Worm (Caenorhabditis elegans) whole organism, L4 larva: ENCODE measurements around the gene T22B7.8.

ENCODE experiments used
- D1046.2 ChIP-seq: fragments of 200-800 bp; sonication (Bioruptor generic); IDR thresholded peaks from 2 replicates; pipeline ENCODE4 v1.3.6; 2022; ENCODE audit warnings: missing genetic modification characterization, missing compliant biosample characterization
- R02D3.7 ChIP-seq: fragments of 150-350 bp; sonication (generic microtip); optimal IDR thresholded peaks from 3 replicates; lab custom pipeline; 2014; ENCODE audit warnings: missing biosample characterization, missing genetic modification characterization
- aly-2 ChIP-seq: sonication (generic microtip); optimal IDR thresholded peaks from 2 replicates; lab custom pipeline; 2018; ENCODE audit warnings: missing biosample characterization, missing genetic modification characterization
- ama-1 ChIP-seq: fragments of 150-350 bp; optimal IDR thresholded peaks from 2 replicates; lab custom pipeline; 2014; ENCODE audit warnings: inconsistent platforms, mixed read lengths
- ctbp-1 ChIP-seq: fragments of 200-800 bp; sonication (Bioruptor generic); IDR thresholded peaks from 2 replicates; pipeline ENCODE4 v1.3.6; 2022; ENCODE audit warnings: missing genetic modification reagents, missing genetic modification characterization, missing compliant biosample characterization
- nhr-11 ChIP-seq: fragments of 150-350 bp; optimal IDR thresholded peaks from 2 replicates; lab custom pipeline; 2014; ENCODE audit warnings: missing biosample characterization, missing genetic modification characterization
- nhr-6 ChIP-seq: fragments of 150-350 bp; optimal IDR thresholded peaks from 2 replicates; lab custom pipeline; 2014; ENCODE audit warnings: missing biosample characterization, missing genetic modification characterization
- saeg-2 ChIP-seq: fragments of 200-800 bp; sonication (Bioruptor generic); IDR thresholded peaks from 2 replicates; pipeline ENCODE4 v1.3.6; 2022; ENCODE audit warnings: missing genetic modification reagents, missing genetic modification characterization, missing compliant biosample characterization
- skn-1 ChIP-seq: fragments of 150-350 bp; optimal IDR thresholded peaks from 2 replicates; lab custom pipeline; 2014; ENCODE audit warnings: missing biosample characterization, missing genetic modification characterization
- zag-1 ChIP-seq: fragments of 150-350 bp; optimal IDR thresholded peaks from 2 replicates; lab custom pipeline; 2014; ENCODE audit warnings: missing biosample characterization, missing genetic modification characterization
- zfp-3 ChIP-seq: fragments of 200-800 bp; sonication (Bioruptor generic); conservative IDR thresholded peaks from 2 replicates; pipeline ENCODE4 v1.3.6; 2022; ENCODE audit warnings: missing genetic modification reagents, missing genetic modification characterization, missing compliant biosample characterization
- ztf-11 ChIP-seq: fragments of 150-350 bp; optimal IDR thresholded peaks from 2 replicates; lab custom pipeline; 2014; ENCODE audit warnings: missing biosample characterization, missing genetic modification characterization

ce11 chrX:5670829-5671228 is 39.1 kb downstream of the T22B7.8 start:
- TF ChIP-seq ama-1 (lab: Kevin White, UChicago) (no peak), aly-2 (tag; lab: Kevin White, UChicago) (no peak), zfp-3 (GFP tag; lab: Robert Waterston, UW) (no peak), saeg-2 (no peak), ztf-11 (tag; lab: Kevin White, UChicago) (no peak), nhr-11 (tag; lab: Kevin White, UChicago) (no peak), ctbp-1 (GFP tag; lab: Robert Waterston, UW) (no peak), R02D3.7 (tag; lab: Kevin White, UChicago) (no peak), zag-1 (no peak), skn-1 (tag; lab: Kevin White, UChicago) (no peak), nhr-6 (tag; lab: Kevin White, UChicago) (no peak), D1046.2 (GFP tag; lab: Robert Waterston, UW) (no peak)
